Fruit fly (Drosophila melanogaster) whole organism, embryonic: ENCODE results near the gene stwl.

Experiments used
- ATbp ChIP-seq: fragments of 200-800 bp; sonication (Bioruptor generic); optimal IDR thresholded peaks from 2 replicates; lab custom pipeline; 2017; ENCODE audit warnings: missing biosample characterization, mild to moderate bottlenecking, missing genetic modification characterization, missing genetic modification reagents
- Abd-B ChIP-seq: fragments of 200-800 bp; sonication (Bioruptor generic); optimal IDR thresholded peaks from 2 replicates; lab custom pipeline; 2018; ENCODE audit warnings: missing biosample characterization, mild to moderate bottlenecking, missing genetic modification characterization, moderate library complexity
- B-H2 ChIP-seq: fragments of 200-800 bp; sonication (Bioruptor generic); optimal IDR thresholded peaks from 2 replicates; lab custom pipeline; 2018; ENCODE audit warnings: missing biosample characterization, mild to moderate bottlenecking, missing genetic modification characterization
- CG10431 ChIP-seq: fragments of 200-800 bp; sonication (Bioruptor generic); optimal IDR thresholded peaks from 3 replicates; lab custom pipeline; 2018; ENCODE audit warnings: missing biosample characterization, mild to moderate bottlenecking, missing genetic modification characterization
- CG12744 ChIP-seq: fragments of 200-800 bp; sonication (Bioruptor generic); optimal IDR thresholded peaks from 2 replicates; lab custom pipeline; 2016; ENCODE audit warnings: missing biosample characterization, missing genetic modification characterization
- CG14050 ChIP-seq: fragments of 200-800 bp; sonication (Bioruptor generic); IDR thresholded peaks from 3 replicates; pipeline ENCODE4 v1.3.6; 2022; ENCODE audit warnings: missing biosample characterization, missing genetic modification characterization
- CG16779 ChIP-seq: fragments of 200-800 bp; sonication (Bioruptor generic); IDR thresholded peaks from 2 replicates; pipeline ENCODE4 v1.3.6; 2022; ENCODE audit warnings: missing biosample characterization, missing genetic modification characterization
- CG17568 ChIP-seq: fragments of 200-800 bp; sonication (Bioruptor generic); optimal IDR thresholded peaks from 2 replicates; lab custom pipeline; 2018; ENCODE audit warnings: missing biosample characterization, mild to moderate bottlenecking, missing genetic modification characterization, moderate library complexity
- CG30403 ChIP-seq: fragments of 200-800 bp; sonication (Bioruptor generic); optimal IDR thresholded peaks from 3 replicates; lab custom pipeline; 2016; ENCODE audit warnings: missing biosample characterization, missing genetic modification characterization
- CG31388 ChIP-seq: fragments of 200-800 bp; sonication (Bioruptor generic); optimal IDR thresholded peaks from 2 replicates; lab custom pipeline; 2016; ENCODE audit warnings: missing biosample characterization, missing genetic modification characterization
- CG3281 ChIP-seq: fragments of 200-800 bp; sonication (Bioruptor generic); optimal IDR thresholded peaks from 3 replicates; lab custom pipeline; 2017; ENCODE audit warnings: missing biosample characterization, mild to moderate bottlenecking, missing genetic modification characterization
- CG3838 ChIP-seq: fragments of 200-800 bp; sonication (Bioruptor generic); optimal IDR thresholded peaks from 3 replicates; lab custom pipeline; 2016; ENCODE audit warnings: missing biosample characterization, missing genetic modification characterization
- CG4282 ChIP-seq: fragments of 200-800 bp; sonication (Bioruptor generic); optimal IDR thresholded peaks from 2 replicates; lab custom pipeline; 2016; ENCODE audit warnings: missing biosample characterization, missing genetic modification characterization
- CG4854 ChIP-seq: fragments of 200-800 bp; sonication (Bioruptor generic); optimal IDR thresholded peaks from 2 replicates; lab custom pipeline; 2016; ENCODE audit warnings: missing biosample characterization, missing genetic modification characterization, inconsistent platforms
- CG6254 ChIP-seq: fragments of 200-800 bp; sonication (Bioruptor generic); optimal IDR thresholded peaks from 3 replicates; lab custom pipeline; 2017; ENCODE audit warnings: mild to moderate bottlenecking, missing biosample characterization, missing genetic modification reagents, missing genetic modification characterization
- CG6813 ChIP-seq: fragments of 200-800 bp; sonication (Bioruptor generic); optimal IDR thresholded peaks from 2 replicates; lab custom pipeline; 2017; ENCODE audit warnings: missing biosample characterization, missing genetic modification characterization, mild to moderate bottlenecking, moderate library complexity, missing genetic modification reagents
- CG7839 ChIP-seq: fragments of 200-800 bp; sonication (Bioruptor generic); optimal IDR thresholded peaks from 3 replicates; lab custom pipeline; 2018; ENCODE audit warnings: missing biosample characterization, mild to moderate bottlenecking, missing genetic modification characterization, moderate library complexity
- CG8281 ChIP-seq: fragments of 200-800 bp; sonication (Bioruptor generic); optimal IDR thresholded peaks from 2 replicates; lab custom pipeline; 2018; ENCODE audit warnings: missing biosample characterization, mild to moderate bottlenecking, missing genetic modification characterization, moderate library complexity
- CG8944 ChIP-seq: fragments of 200-800 bp; sonication (Bioruptor generic); optimal IDR thresholded peaks from 3 replicates; lab custom pipeline; 2016; ENCODE audit warnings: missing biosample characterization, missing genetic modification characterization
- Camta ChIP-seq: fragments of 200-800 bp; sonication (Bioruptor generic); optimal IDR thresholded peaks from 2 replicates; lab custom pipeline; 2016; ENCODE audit warnings: missing biosample characterization, missing genetic modification characterization
- D19B ChIP-seq: fragments of 200-800 bp; sonication (Bioruptor generic); optimal IDR thresholded peaks from 2 replicates; lab custom pipeline; 2017; ENCODE audit warnings: missing biosample characterization, mild to moderate bottlenecking, missing genetic modification characterization
- Dp ChIP-seq: fragments of 200-800 bp; sonication (Bioruptor generic); optimal IDR thresholded peaks from 2 replicates; lab custom pipeline; 2018; ENCODE audit warnings: missing biosample characterization, mild to moderate bottlenecking, missing genetic modification characterization, moderate library complexity
- E2f1 ChIP-seq: fragments of 200-800 bp; sonication (Bioruptor generic); IDR thresholded peaks from 2 replicates; pipeline ENCODE4 v1.3.6; 2022; ENCODE audit warnings: missing biosample characterization, missing genetic modification characterization
- HLH54F ChIP-seq: fragments of 200-800 bp; sonication (Bioruptor generic); optimal IDR thresholded peaks from 3 replicates; lab custom pipeline; 2016; ENCODE audit warnings: missing biosample characterization, missing genetic modification characterization
- Lhr ChIP-seq: fragments of 200-800 bp; sonication (Bioruptor generic); optimal IDR thresholded peaks from 3 replicates; lab custom pipeline; 2017; ENCODE audit warnings: mild to moderate bottlenecking, missing biosample characterization, missing genetic modification reagents, missing genetic modification characterization
- NFAT ChIP-seq: fragments of 200-800 bp; sonication (Bioruptor generic); IDR thresholded peaks from 2 replicates; pipeline ENCODE4 v1.3.6; 2022; ENCODE audit warnings: missing biosample characterization, missing genetic modification characterization
- Scr ChIP-seq: fragments of 200-800 bp; sonication (Bioruptor generic); IDR thresholded peaks from 2 replicates; pipeline ENCODE4 v1.3.6; 2022; ENCODE audit warnings: missing biosample characterization, missing genetic modification characterization; ENCODE audit not compliant: partially characterized antibody
- Stat92E ChIP-seq, 3 experiments: fragments of >200 bp in 2 of 3; fragments of 200-800 bp in 1 of 3; sonication (Bioruptor generic) in 1 of 3; optimal IDR thresholded peaks; 2 replicates each; lab custom pipeline; 2017 to 2019; ENCODE audit warnings: missing biosample characterization in 3 of 3, missing genetic modification characterization in 3 of 3, mild to moderate bottlenecking in 1 of 3, moderate library complexity in 1 of 3
- az2 ChIP-seq: fragments of 200-800 bp; sonication (Bioruptor generic); optimal IDR thresholded peaks from 3 replicates; lab custom pipeline; 2016; ENCODE audit warnings: missing biosample characterization, missing genetic modification characterization
- bbx ChIP-seq: fragments of 200-800 bp; sonication (Bioruptor generic); IDR thresholded peaks from 2 replicates; pipeline ENCODE4 v1.3.6; 2022; ENCODE audit warnings: missing biosample characterization, missing genetic modification characterization; ENCODE audit not compliant: partially characterized antibody
- crp ChIP-seq, 2 experiments: fragments of 200-800 bp; sonication (Bioruptor generic); optimal IDR thresholded peaks; 2 replicates in 1 of 2; 3 replicates in 1 of 2; lab custom pipeline; 2017; ENCODE audit warnings: missing biosample characterization in 2 of 2, missing genetic modification characterization in 2 of 2, mild to moderate bottlenecking in 1 of 2, moderate library complexity in 1 of 2
- dmrt99B ChIP-seq: fragments of 200-800 bp; sonication (Bioruptor generic); optimal IDR thresholded peaks from 2 replicates; lab custom pipeline; 2018; ENCODE audit warnings: missing biosample characterization, mild to moderate bottlenecking, missing genetic modification characterization, moderate library complexity
- dysf ChIP-seq: fragments of 200-800 bp; sonication (Bioruptor generic); IDR thresholded peaks from 3 replicates; pipeline ENCODE4 v1.3.6; 2022; ENCODE audit warnings: missing biosample characterization, missing genetic modification characterization
- ems ChIP-seq: fragments of 200-800 bp; sonication (Bioruptor generic); optimal IDR thresholded peaks from 3 replicates; lab custom pipeline; 2016; ENCODE audit warnings: missing biosample characterization, missing genetic modification characterization
- gfzf ChIP-seq: fragments of 200-800 bp; sonication (Bioruptor generic); optimal IDR thresholded peaks from 2 replicates; lab custom pipeline; 2016; ENCODE audit warnings: missing biosample characterization, mild to moderate bottlenecking, missing genetic modification characterization, moderate library complexity
- grau ChIP-seq: fragments of 200-800 bp; optimal IDR thresholded peaks from 3 replicates; lab custom pipeline; 2019; ENCODE audit warnings: missing biosample characterization, mild to moderate bottlenecking, missing genetic modification characterization, moderate library complexity
- h ChIP-seq: fragments of >200 bp; optimal IDR thresholded peaks from 2 replicates; lab custom pipeline; 2017
- ind ChIP-seq: fragments of 200-800 bp; sonication (Bioruptor generic); optimal IDR thresholded peaks from 3 replicates; lab custom pipeline; 2016; ENCODE audit warnings: missing biosample characterization, missing genetic modification characterization
- knrl ChIP-seq: fragments of 200-800 bp; sonication (Bioruptor generic); IDR thresholded peaks from 3 replicates; pipeline ENCODE4 v1.3.6; 2022; ENCODE audit warnings: missing biosample characterization, missing genetic modification characterization; ENCODE audit not compliant: partially characterized antibody
- nerfin-2 ChIP-seq: fragments of 200-800 bp; sonication (Bioruptor generic); IDR thresholded peaks from 2 replicates; pipeline ENCODE4 v1.3.6; 2022; ENCODE audit warnings: missing biosample characterization, missing genetic modification characterization; ENCODE audit not compliant: partially characterized antibody
- nmo ChIP-seq: fragments of 200-800 bp; sonication (Bioruptor generic); optimal IDR thresholded peaks from 2 replicates; lab custom pipeline; 2018; ENCODE audit warnings: missing biosample characterization, mild to moderate bottlenecking, missing genetic modification characterization, moderate library complexity
- otp ChIP-seq: fragments of 200-800 bp; sonication (Bioruptor generic); IDR thresholded peaks from 3 replicates; pipeline ENCODE4, ENCODE4 v1.3.6; 2022; ENCODE audit warnings: missing biosample characterization, missing genetic modification characterization
- rib ChIP-seq: fragments of 200-800 bp; sonication (Bioruptor generic); IDR thresholded peaks from 2 replicates; pipeline ENCODE4 v1.3.6; 2022; ENCODE audit warnings: missing biosample characterization, missing genetic modification characterization
- sd ChIP-seq: fragments of 200-800 bp; sonication (Bioruptor generic); optimal IDR thresholded peaks from 3 replicates; lab custom pipeline; 2018; ENCODE audit warnings: missing biosample characterization, mild to moderate bottlenecking, missing genetic modification characterization, moderate library complexity
- seq ChIP-seq: fragments of 200-800 bp; sonication (Bioruptor generic); IDR thresholded peaks from 2 replicates; pipeline ENCODE4 v1.3.6; 2022; ENCODE audit warnings: missing biosample characterization, missing genetic modification characterization
- sna ChIP-seq: fragments of 200-800 bp; sonication (Bioruptor generic); IDR thresholded peaks from 2 replicates; pipeline ENCODE4 v1.3.6; 2022; ENCODE audit warnings: missing biosample characterization, missing genetic modification characterization; ENCODE audit not compliant: partially characterized antibody
- ssp ChIP-seq: fragments of 200-800 bp; sonication (Bioruptor generic); IDR thresholded peaks from 2 replicates; pipeline ENCODE4 v1.3.6; 2022; ENCODE audit warnings: missing biosample characterization, missing genetic modification characterization
- tin ChIP-seq: fragments of 200-800 bp; sonication (Bioruptor generic); optimal IDR thresholded peaks from 3 replicates; lab custom pipeline; 2016; ENCODE audit warnings: missing biosample characterization, missing genetic modification characterization
- tll ChIP-seq, 2 experiments: fragments of 200-800 bp in 1 of 2; fragments of >200 bp in 1 of 2; sonication (Bioruptor generic) in 1 of 2; optimal IDR thresholded peaks; 2 replicates each; lab custom pipeline; 2017 to 2019; ENCODE audit warnings: missing biosample characterization in 2 of 2, missing genetic modification characterization in 2 of 2, mild to moderate bottlenecking in 1 of 2, moderate library complexity in 1 of 2
- tup ChIP-seq: fragments of 200-800 bp; sonication (Bioruptor generic); optimal IDR thresholded peaks from 2 replicates; lab custom pipeline; 2016; ENCODE audit warnings: missing biosample characterization, mild to moderate bottlenecking, missing genetic modification characterization, moderate library complexity
- z ChIP-seq: fragments of 200-800 bp; sonication (Bioruptor generic); IDR thresholded peaks from 3 replicates; pipeline ENCODE4 v1.3.6; 2022; ENCODE audit warnings: missing biosample characterization, missing genetic modification characterization

stwl gene

DNA sequence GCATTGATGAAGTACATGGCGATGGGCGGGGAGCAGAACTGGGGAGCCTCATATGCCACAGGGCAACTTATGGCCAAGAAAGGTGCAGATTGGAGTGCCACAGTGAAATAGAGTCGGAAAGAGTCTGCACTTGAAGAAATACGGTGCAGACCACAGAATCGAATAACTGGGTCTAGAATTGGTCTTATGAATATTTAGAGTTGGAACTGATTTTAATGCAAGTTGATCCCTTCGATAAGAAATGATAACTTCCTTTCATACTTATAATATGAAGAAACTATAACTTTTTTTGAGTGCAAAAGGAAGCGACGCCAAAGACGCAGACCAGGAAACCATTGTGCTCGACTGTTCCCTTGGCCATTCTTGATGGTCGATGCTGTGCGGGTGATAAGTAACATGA lies 35.2 kb downstream of the stwl start (continued):
- TF ChIP-seq ems (GFP tag; lab: Kevin White, UChicago) (no peak), tup (GFP tag; lab: Kevin White, UChicago) (no peak), dysf (0 out of 3 replicates have a peak, but pooled peaks have one; percentile 22), sd (no peak), D19B (GFP tag; lab: Kevin White, UChicago) (no peak), CG4282 (GFP tag; lab: Kevin White, UChicago) (no peak), CG31388 (no peak), CG16779 (GFP tag; lab: Robert Waterston, UW) (no peak), grau (tag; lab: Kevin White, UChicago) (peak; percentile 12), HLH54F (GFP tag; lab: Kevin White, UChicago) (no peak), z (GFP tag; lab: Robert Waterston, UW) (no peak), nerfin-2 (GFP tag; lab: Robert Waterston, UW) (no peak), CG3838 (GFP tag; lab: Kevin White, UChicago) (no peak), crp (GFP tag; optimal IDR thresholded peaks at IDR 0.05; lab: Kevin White, UChicago) (no peak), gfzf (no peak), ind (GFP tag; lab: Kevin White, UChicago) (no peak), Scr (no peak), CG8944 (GFP tag; lab: Kevin White, UChicago) (no peak), knrl (GFP tag; lab: Robert Waterston, UW) (no peak), dmrt99B (tag; lab: Kevin White, UChicago) (peak; percentile 32), Dp (no peak), h (lab: Kevin White, UChicago) (no peak), CG3281 (GFP tag; lab: Kevin White, UChicago) (no peak), E2f1 (GFP tag; lab: Robert Waterston, UW) (peak; percentile 9; the same call in 1 of the 2 replicates), CG6813 (no peak), CG10431 (GFP tag; lab: Kevin White, UChicago) (no peak), seq (GFP tag; lab: Robert Waterston, UW) (no peak), otp (GFP tag; lab: Robert Waterston, UW) (no peak), CG12744 (GFP tag; lab: Kevin White, UChicago) (no peak), CG30403 (no peak), sna (GFP tag; lab: Robert Waterston, UW) (no peak), bbx (GFP tag; lab: Robert Waterston, UW) (no peak), nmo (GFP tag; lab: Kevin White, UChicago) (no peak), B-H2 (GFP tag; lab: Kevin White, UChicago) (no peak), CG7839 (tag; lab: Kevin White, UChicago) (peak; percentile 21), Abd-B (no peak), az2 (no peak), Camta (GFP tag; lab: Kevin White, UChicago) (no peak), CG17568 (GFP tag; lab: Kevin White, UChicago) (no peak), tll (GFP tag; optimal IDR thresholded peaks at IDR 0.05; lab: Kevin White, UChicago) (no peak), CG4854 (no peak), CG8281 (no peak), ssp (no peak), Lhr (GFP tag; lab: Kevin White, UChicago) (no peak), NFAT (no peak), CG14050 (no peak), Stat92E (GFP tag; optimal IDR thresholded peaks at IDR 0.05; lab: Kevin White, UChicago) (no peak), rib (GFP tag; lab: Robert Waterston, UW) (no peak), ATbp (GFP tag; lab: Kevin White, UChicago) (no peak), tin (GFP tag; lab: Kevin White, UChicago) (no peak), CG6254 (GFP tag; lab: Kevin White, UChicago) (no peak)
